Worm (Caenorhabditis elegans) whole organism, young adult: ENCODE results near the gene K08H2.4.

ENCODE experiments used
- B0261.1 ChIP-seq: sonication (generic microtip); optimal IDR thresholded peaks from 2 replicates; lab custom pipeline; 2016; ENCODE audit warnings: mild to moderate bottlenecking, missing genetic modification characterization, moderate library complexity, missing compliant biosample characterization
- B0336.3 ChIP-seq: fragments of 200-800 bp; sonication (Bioruptor generic); IDR thresholded peaks from 2 replicates; pipeline ENCODE4 v1.3.6; 2022; ENCODE audit warnings: missing genetic modification characterization, missing compliant biosample characterization
- F10E7.11 ChIP-seq: sonication (generic microtip); optimal IDR thresholded peaks from 2 replicates; lab custom pipeline; 2017; ENCODE audit warnings: mild to moderate bottlenecking, missing genetic modification characterization, moderate library complexity, missing compliant biosample characterization
- F22D6.2 ChIP-seq: sonication (generic microtip); optimal IDR thresholded peaks from 2 replicates; lab custom pipeline; 2016; ENCODE audit warnings: mild to moderate bottlenecking, missing genetic modification characterization, missing compliant biosample characterization
- F37B4.10 ChIP-seq: fragments of 200-800 bp; sonication (Bioruptor generic); IDR thresholded peaks from 2 replicates; pipeline ENCODE4 v1.3.6; 2022; ENCODE audit warnings: missing genetic modification characterization, missing compliant biosample characterization
- F55B11.4 ChIP-seq: sonication (generic microtip); optimal IDR thresholded peaks from 2 replicates; lab custom pipeline; 2016; ENCODE audit warnings: missing compliant biosample characterization, missing genetic modification characterization, borderline replicate concordance; ENCODE audit not compliant: insufficient read depth
- F57A8.1 ChIP-seq: fragments of 200-800 bp; sonication (Bioruptor generic); optimal IDR thresholded peaks from 2 replicates; lab custom pipeline; 2018; ENCODE audit warnings: mild to moderate bottlenecking, missing genetic modification characterization, moderate library complexity, missing compliant biosample characterization
- Y56A3A.18 ChIP-seq: fragments of 200-800 bp; sonication (Bioruptor generic); IDR thresholded peaks from 2 replicates; pipeline ENCODE4 v1.3.6; 2022; ENCODE audit warnings: missing genetic modification reagents, missing genetic modification characterization, missing compliant biosample characterization
- Y95B8A.8 ChIP-seq: fragments of 200-800 bp; sonication (Bioruptor generic); IDR thresholded peaks from 2 replicates; pipeline ENCODE4 v1.3.6; 2022; ENCODE audit warnings: missing genetic modification reagents, missing genetic modification characterization, missing compliant biosample characterization
- ZK185.1 ChIP-seq: sonication (generic microtip); optimal IDR thresholded peaks from 2 replicates; lab custom pipeline; 2016; ENCODE audit warnings: mild to moderate bottlenecking, missing genetic modification characterization, missing compliant biosample characterization; ENCODE audit not compliant: poor library complexity, severe bottlenecking
- attf-5 ChIP-seq: fragments of 200-800 bp; sonication (Bioruptor generic); optimal IDR thresholded peaks from 2 replicates; lab custom pipeline; 2018; ENCODE audit warnings: mild to moderate bottlenecking, missing genetic modification characterization, missing compliant biosample characterization
- bed-2 ChIP-seq: fragments of 200-800 bp; sonication (Bioruptor generic); IDR thresholded peaks from 2 replicates; pipeline ENCODE4 v1.3.6; 2022; ENCODE audit warnings: missing genetic modification reagents, missing genetic modification characterization, missing compliant biosample characterization
- ccch-3 ChIP-seq: fragments of 200-800 bp; sonication (Bioruptor generic); optimal IDR thresholded peaks from 2 replicates; lab custom pipeline; 2018; ENCODE audit warnings: mild to moderate bottlenecking, missing genetic modification characterization, missing compliant biosample characterization
- cebp-1 ChIP-seq, 2 experiments: fragments of 200-800 bp in 1 of 2; sonication (Bioruptor generic) in 1 of 2; sonication (generic microtip) in 1 of 2; IDR thresholded peaks in 1 of 2; optimal IDR thresholded peaks in 1 of 2; 2 replicates each; pipeline versions ENCODE4 v1.3.6 to Lab custom; 2017 to 2022; ENCODE audit warnings: missing compliant biosample characterization in 2 of 2, missing genetic modification characterization in 2 of 2, mild to moderate bottlenecking in 1 of 2, missing genetic modification reagents in 1 of 2, moderate library complexity in 1 of 2
- cebp-2 ChIP-seq: fragments of 200-800 bp; sonication (Bioruptor generic); IDR thresholded peaks from 2 replicates; pipeline ENCODE4 v1.3.6; 2022; ENCODE audit warnings: missing genetic modification characterization, missing compliant biosample characterization
- ceh-100 ChIP-seq: fragments of 200-800 bp; sonication (Bioruptor generic); IDR thresholded peaks from 2 replicates; pipeline ENCODE4 v1.3.6; 2022; ENCODE audit warnings: missing genetic modification reagents, missing genetic modification characterization, missing compliant biosample characterization
- ceh-40 ChIP-seq: fragments of 200-800 bp; sonication (Bioruptor generic); IDR thresholded peaks from 2 replicates; pipeline ENCODE4 v1.3.6; 2022; ENCODE audit warnings: missing genetic modification characterization, missing compliant biosample characterization
- ceh-91 ChIP-seq: fragments of 200-800 bp; sonication (Bioruptor generic); IDR thresholded peaks from 2 replicates; pipeline ENCODE4 v1.3.6; 2022; ENCODE audit warnings: missing genetic modification reagents, missing genetic modification characterization, missing compliant biosample characterization
- chd-7 ChIP-seq: sonication (generic microtip); optimal IDR thresholded peaks from 2 replicates; lab custom pipeline; 2016; ENCODE audit warnings: mild to moderate bottlenecking, missing genetic modification characterization, moderate library complexity, missing compliant biosample characterization
- die-1 ChIP-seq: sonication (generic microtip); optimal IDR thresholded peaks from 2 replicates; lab custom pipeline; 2016; ENCODE audit warnings: missing genotype, mild to moderate bottlenecking, missing genetic modification characterization, missing compliant biosample characterization
- dpl-1 ChIP-seq: fragments of 150-350 bp; optimal IDR thresholded peaks from 2 replicates; lab custom pipeline; 2014; ENCODE audit warnings: missing biosample characterization, missing genetic modification reagents, missing genetic modification characterization
- egl-44 ChIP-seq: fragments of 200-800 bp; sonication (Bioruptor generic); IDR thresholded peaks from 2 replicates; pipeline ENCODE4 v1.3.6; 2022; ENCODE audit warnings: missing genetic modification reagents, missing genetic modification characterization, missing compliant biosample characterization
- ekl-4 ChIP-seq: fragments of 200-800 bp; sonication (Bioruptor generic); IDR thresholded peaks from 2 replicates; pipeline ENCODE4 v1.3.6; 2022; ENCODE audit warnings: missing genetic modification reagents, missing genetic modification characterization, missing compliant biosample characterization
- ets-4 ChIP-seq: fragments of 200-800 bp; sonication (Bioruptor generic); optimal IDR thresholded peaks from 2 replicates; lab custom pipeline; 2018; ENCODE audit warnings: mild to moderate bottlenecking, missing genetic modification characterization, missing compliant biosample characterization
- gei-17 ChIP-seq: fragments of 200-800 bp; sonication (Bioruptor generic); optimal IDR thresholded peaks from 2 replicates; lab custom pipeline; 2018; ENCODE audit warnings: mild to moderate bottlenecking, missing genetic modification characterization, missing compliant biosample characterization
- him-1 ChIP-seq: sonication (generic microtip); optimal IDR thresholded peaks from 2 replicates; lab custom pipeline; 2016; ENCODE audit warnings: missing genotype, missing genetic modification reagents, missing genetic modification characterization, missing compliant biosample characterization
- hrde-1 ChIP-seq: sonication (generic microtip); optimal IDR thresholded peaks from 2 replicates; lab custom pipeline; 2016; ENCODE audit warnings: missing genetic modification characterization, mild to moderate bottlenecking, missing compliant biosample characterization, moderate library complexity, missing genotype, missing genetic modification reagents, borderline replicate concordance
- let-607 ChIP-seq, 2 experiments: fragments of 200-800 bp in 1 of 2; sonication (Bioruptor generic) in 1 of 2; sonication (generic microtip) in 1 of 2; optimal IDR thresholded peaks; 2 replicates each; lab custom pipeline; 2016 to 2018; ENCODE audit warnings: mild to moderate bottlenecking in 2 of 2, missing compliant biosample characterization in 2 of 2, missing genetic modification characterization in 2 of 2, moderate library complexity in 2 of 2, missing genotype in 1 of 2
- lir-1 ChIP-seq: fragments of 200-800 bp; sonication (Bioruptor generic); conservative IDR thresholded peaks from 2 replicates; pipeline ENCODE4 v1.3.6; 2022; ENCODE audit warnings: missing genetic modification reagents, missing genetic modification characterization, missing compliant biosample characterization
- mel-28 ChIP-seq: sonication (generic microtip); optimal IDR thresholded peaks from 2 replicates; lab custom pipeline; 2016; ENCODE audit warnings: borderline replicate concordance, mild to moderate bottlenecking, missing genetic modification characterization, missing compliant biosample characterization
- mes-4 ChIP-seq: sonication (generic microtip); optimal IDR thresholded peaks from 2 replicates; lab custom pipeline; 2016; ENCODE audit warnings: missing genotype, missing genetic modification characterization, missing compliant biosample characterization
- nfya-1 ChIP-seq: sonication (generic microtip); optimal IDR thresholded peaks from 2 replicates; lab custom pipeline; 2017; ENCODE audit warnings: antibody characterized with exemption, missing compliant biosample characterization, missing genetic modification characterization, borderline replicate concordance; ENCODE audit not compliant: insufficient read depth
- nhr-179 ChIP-seq: sonication (generic microtip); optimal IDR thresholded peaks from 2 replicates; lab custom pipeline; 2016; ENCODE audit warnings: mild to moderate bottlenecking, missing genetic modification characterization, missing compliant biosample characterization
- nhr-80 ChIP-seq: sonication (generic microtip); optimal IDR thresholded peaks from 2 replicates; lab custom pipeline; 2016; ENCODE audit warnings: missing genetic modification characterization, missing compliant biosample characterization
- pha-4 ChIP-seq: fragments of 150-350 bp; sonication (generic microtip); optimal IDR thresholded peaks from 2 replicates; lab custom pipeline; 2014; ENCODE audit warnings: missing biosample characterization, missing genetic modification reagents, missing genetic modification characterization
- sdz-38 ChIP-seq: sonication (generic microtip); optimal IDR thresholded peaks from 2 replicates; lab custom pipeline; 2016; ENCODE audit warnings: missing genotype, missing genetic modification characterization, missing compliant biosample characterization
- tbp1 ChIP-seq: fragments of 200-800 bp; sonication (Bioruptor generic); optimal IDR thresholded peaks from 2 replicates; lab custom pipeline; 2018; ENCODE audit warnings: mild to moderate bottlenecking, missing genetic modification characterization, missing compliant biosample characterization
- zim-3 ChIP-seq: sonication (generic microtip); optimal IDR thresholded peaks from 2 replicates; lab custom pipeline; 2017; ENCODE audit warnings: mild to moderate bottlenecking, missing genetic modification characterization, moderate library complexity, missing compliant biosample characterization
- ztf-22 ChIP-seq: fragments of 200-800 bp; sonication (Bioruptor generic); optimal IDR thresholded peaks from 2 replicates; lab custom pipeline; 2018; ENCODE audit warnings: mild to moderate bottlenecking, missing genetic modification characterization, moderate library complexity, missing compliant biosample characterization
- ztf-25 ChIP-seq: fragments of 200-800 bp; sonication (Bioruptor generic); IDR thresholded peaks from 2 replicates; pipeline ENCODE4 v1.3.6; 2022; ENCODE audit warnings: missing genetic modification reagents, missing genetic modification characterization, missing compliant biosample characterization

K08H2.4 gene

DNA sequence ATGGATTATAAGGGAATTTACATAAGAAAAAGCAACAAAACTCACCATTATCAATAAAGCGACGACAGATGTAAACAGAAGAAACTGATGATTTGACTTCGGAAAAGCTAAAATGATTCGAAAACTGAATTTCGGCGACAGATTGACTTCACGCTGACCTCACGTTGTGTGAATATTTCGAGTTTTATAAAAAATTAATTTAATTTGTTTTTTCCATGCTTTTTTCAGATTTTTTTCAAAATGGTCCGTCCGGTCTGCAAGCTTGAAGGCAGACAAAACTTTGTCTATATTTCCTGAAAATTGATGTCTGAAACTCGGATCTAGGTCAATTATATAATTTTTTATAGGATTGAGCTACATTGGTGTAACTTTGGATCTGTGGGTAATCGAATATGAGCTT lies 3.9 kb downstream of the K08H2.4 start, which contains the start of gene K08H2.5:
K08H2.5 (minus strand) TSS at position 101 of the 400 bp plus-strand sequence.
- no peak for TF ChIP-seq hrde-1
- no peak for TF ChIP-seq Y95B8A.8 (GFP tag; lab: Robert Waterston, UW)
- no peak for TF ChIP-seq him-1

DNA sequence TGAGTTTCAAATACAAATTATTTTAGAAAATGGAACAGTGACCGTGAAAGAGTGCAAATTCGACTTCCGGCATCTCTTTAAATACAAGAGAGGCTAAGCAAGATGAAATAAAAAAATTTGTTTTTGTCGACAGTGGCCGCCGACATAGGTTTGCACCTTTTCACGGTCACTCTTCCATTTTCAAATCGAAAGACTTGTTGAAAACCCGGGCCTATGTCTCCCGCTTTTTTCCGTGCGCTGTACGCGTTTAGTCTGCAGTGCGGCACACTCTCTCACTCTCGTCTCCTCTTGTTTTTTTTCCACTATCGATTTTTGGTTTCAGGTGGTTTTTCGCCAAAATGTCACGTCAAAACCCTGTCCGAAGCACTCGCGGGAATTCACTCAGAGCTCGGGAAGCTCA lies 6.8 kb downstream of the K08H2.4 start, which contains the start of gene hpl-1:
hpl-1 (plus strand) TSS at position 301 of the 400 bp plus-strand sequence.
- TF ChIP-seq die-1 (tag; lab: Kevin White, UChicago) (no peak), B0261.1 (tag; lab: Kevin White, UChicago) (no peak), F37B4.10 (GFP tag; lab: Robert Waterston, UW) (no peak), egl-44 (GFP tag; lab: Robert Waterston, UW) (no peak), nfya-1 (tag; lab: Kevin White, UChicago) (no peak), dpl-1 (GFP tag; lab: Kevin White, UChicago) (no peak), him-1 (no peak), cebp-1 (GFP tag; IDR thresholded peaks at IDR 0.05; lab: Robert Waterston, UW) (no peak), cebp-1 (tag; optimal IDR thresholded peaks at IDR 0.05; lab: Kevin White, UChicago) (no peak), F22D6.2 (tag; lab: Kevin White, UChicago) (no peak), ets-4 (no peak), B0336.3 (GFP tag; lab: Robert Waterston, UW) (no peak), ceh-100 (no peak), F57A8.1 (GFP tag; lab: Kevin White, UChicago) (no peak)

DNA sequence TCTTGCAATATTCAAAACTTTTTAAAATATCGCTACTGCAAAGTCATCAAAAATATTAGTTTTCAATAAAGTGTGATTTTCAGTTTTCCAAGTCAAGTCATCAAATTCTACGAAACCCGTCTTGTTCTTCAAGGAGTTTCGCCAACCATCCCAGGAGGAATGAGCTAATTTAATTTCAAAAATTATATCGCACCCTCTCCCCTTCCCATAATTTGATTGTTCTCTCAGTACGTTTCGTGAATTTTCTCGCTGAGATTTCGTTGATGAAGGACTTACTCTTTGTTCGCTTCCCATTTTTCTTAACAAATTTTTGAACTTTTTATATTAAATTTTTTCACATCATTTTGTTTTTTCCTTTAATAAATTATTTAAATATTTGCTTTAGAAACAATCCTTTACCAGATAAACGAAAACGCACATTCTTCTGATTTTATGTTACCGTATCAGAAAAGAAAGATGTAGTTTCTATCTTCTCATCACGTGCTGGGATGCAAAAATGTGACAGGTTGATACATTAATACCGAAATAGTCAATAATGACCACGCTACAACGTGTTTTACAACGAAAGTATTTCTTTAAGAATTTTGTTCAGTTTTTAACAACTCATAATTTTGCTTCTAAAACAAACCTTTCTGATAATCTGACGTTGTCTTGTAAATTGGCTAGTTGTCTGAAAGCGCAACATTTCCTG lies 8.5 kb downstream of the K08H2.4 start:
- no peak for TF ChIP-seq ztf-22 (GFP tag; lab: Kevin White, UChicago)
- TF ChIP-seq tbp1, result no peak
- TF ChIP-seq ccch-3 (GFP tag; lab: Kevin White, UChicago), result no peak
- TF ChIP-seq mes-4, result no peak
- TF ChIP-seq ceh-40 (GFP tag; lab: Robert Waterston, UW), result no peak
- no peak for TF ChIP-seq Y56A3A.18 (GFP tag; lab: Robert Waterston, UW)
- TF ChIP-seq chd-7 (tag; lab: Kevin White, UChicago), result no peak
- TF ChIP-seq sdz-38, result no peak
- TF ChIP-seq let-607 (tag; optimal IDR thresholded peaks at IDR 0.05; lab: Kevin White, UChicago), result no peak
- no peak for TF ChIP-seq ztf-25 (GFP tag; lab: Robert Waterston, UW)
- TF ChIP-seq B0336.3 (GFP tag; lab: Robert Waterston, UW), result no peak
- no peak for TF ChIP-seq him-1
- no peak for TF ChIP-seq gei-17
- no peak for TF ChIP-seq attf-5 (GFP tag; lab: Kevin White, UChicago)

DNA sequence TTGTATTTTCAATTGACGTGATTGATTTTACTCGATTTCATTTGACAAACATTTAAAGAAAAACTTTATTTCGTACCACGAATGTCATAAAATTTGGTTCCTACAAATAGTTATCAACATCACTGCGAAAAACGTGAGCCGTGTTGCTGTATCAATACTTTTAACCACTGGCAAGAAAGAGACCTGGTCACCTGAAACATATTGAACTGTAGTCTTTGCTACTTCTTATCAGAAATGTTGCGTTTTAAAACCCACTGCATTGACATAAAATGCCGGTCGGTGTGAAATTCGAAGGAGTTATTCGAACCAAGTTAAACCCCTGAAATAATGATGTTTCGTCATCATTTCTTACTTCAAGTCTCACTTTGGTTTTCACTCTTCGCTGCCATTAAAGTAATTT lies 9.3 kb downstream of the K08H2.4 start:
- peak; percentile 77 for TF ChIP-seq nhr-80 (tag; lab: Kevin White, UChicago)
- TF ChIP-seq cebp-1 (GFP tag; IDR thresholded peaks at IDR 0.05; lab: Robert Waterston, UW), result no peak
- peak; percentile 0 for TF ChIP-seq cebp-1 (tag; optimal IDR thresholded peaks at IDR 0.05; lab: Kevin White, UChicago)
- TF ChIP-seq egl-44 (GFP tag; lab: Robert Waterston, UW), result no peak
- TF ChIP-seq, all 124 proteins: peak for 2

DNA sequence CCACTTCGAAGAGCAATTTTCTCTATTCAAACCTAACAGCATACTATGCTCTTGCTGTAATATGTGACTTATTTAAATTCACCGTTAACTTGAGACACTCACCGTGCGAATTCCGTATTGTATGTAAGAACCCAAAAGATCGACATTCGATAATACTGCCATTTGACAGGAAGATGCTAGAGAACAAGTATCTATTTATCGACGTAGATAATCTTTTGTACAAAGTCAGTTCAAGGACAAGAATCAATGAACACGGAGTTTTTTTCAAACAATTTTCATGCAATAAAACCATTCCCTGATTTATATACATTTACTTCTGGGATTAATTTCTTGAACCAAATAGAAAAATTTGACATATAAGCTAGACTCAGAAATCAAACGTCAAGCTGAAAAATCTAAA lies 10.0 kb downstream of the K08H2.4 start, which contains the start of gene K08H2.7:
K08H2.7 (minus strand) TSS at position 173 of the 400 bp plus-strand sequence.
- TF ChIP-seq cebp-2 (GFP tag; lab: Robert Waterston, UW) (no peak), mel-28 (tag; lab: Kevin White, UChicago) (no peak), nfya-1 (tag; lab: Kevin White, UChicago) (no peak), F10E7.11 (tag; lab: Kevin White, UChicago) (no peak), ekl-4 (no peak), bed-2 (no peak), zim-3 (no peak), ets-4 (no peak), F57A8.1 (GFP tag; lab: Kevin White, UChicago) (no peak), F55B11.4 (tag; lab: Kevin White, UChicago) (no peak), nhr-179 (tag; lab: Kevin White, UChicago) (no peak), ZK185.1 (no peak), B0336.3 (GFP tag; lab: Robert Waterston, UW) (no peak), pha-4 (no peak), lir-1 (no peak), ceh-91 (no peak)
